Fruit fly (Drosophila melanogaster) whole organism, embryonic: ENCODE data around the gene CG14667.
A peak's percentile ranks its signal among the peaks of the same experiment; 100 is the strongest.

ENCODE experiments used
- Atf-2 ChIP-seq: fragments of 200-800 bp; sonication (Bioruptor generic); optimal IDR thresholded peaks from 2 replicates; lab custom pipeline; 2016; ENCODE audit warnings: missing biosample characterization, missing genetic modification characterization
- CG10462 ChIP-seq: fragments of 200-800 bp; sonication (Bioruptor generic); optimal IDR thresholded peaks from 2 replicates; lab custom pipeline; 2016; ENCODE audit warnings: missing biosample characterization, missing genetic modification characterization
- CG10959 ChIP-seq: fragments of 200-800 bp; sonication (Bioruptor generic); IDR thresholded peaks from 2 replicates; pipeline ENCODE4 v1.3.6; 2022; ENCODE audit warnings: missing biosample characterization, missing genetic modification characterization
- CG12071 ChIP-seq: fragments of 200-800 bp; sonication (Bioruptor generic); optimal IDR thresholded peaks from 3 replicates; lab custom pipeline; 2018; ENCODE audit warnings: missing biosample characterization, mild to moderate bottlenecking, missing genetic modification characterization
- CG13123 ChIP-seq: fragments of 200-800 bp; sonication (Bioruptor generic); optimal IDR thresholded peaks from 2 replicates; lab custom pipeline; 2016; ENCODE audit warnings: missing biosample characterization, missing genetic modification characterization
- CG14050 ChIP-seq: fragments of 200-800 bp; sonication (Bioruptor generic); IDR thresholded peaks from 3 replicates; pipeline ENCODE4 v1.3.6; 2022; ENCODE audit warnings: missing biosample characterization, missing genetic modification characterization
- CG14667 ChIP-seq: fragments of 200-800 bp; sonication (Bioruptor generic); IDR thresholded peaks from 2 replicates; pipeline ENCODE4 v1.3.6; 2022; ENCODE audit warnings: missing biosample characterization, missing genetic modification characterization
- CG14860 ChIP-seq: fragments of 200-800 bp; sonication (Bioruptor generic); IDR thresholded peaks from 3 replicates; pipeline ENCODE4 v1.3.6; 2022; ENCODE audit warnings: missing biosample characterization, missing genetic modification characterization; ENCODE audit not compliant: partially characterized antibody
- CG15269 ChIP-seq: fragments of 200-800 bp; sonication (Bioruptor generic); optimal IDR thresholded peaks from 2 replicates; lab custom pipeline; 2018; ENCODE audit warnings: missing biosample characterization, mild to moderate bottlenecking, missing genetic modification characterization, moderate library complexity
- CG15514 ChIP-seq: fragments of 200-800 bp; sonication (Bioruptor generic); optimal IDR thresholded peaks from 3 replicates; lab custom pipeline; 2017; ENCODE audit warnings: missing biosample characterization, missing genetic modification characterization, mild to moderate bottlenecking, moderate library complexity, missing genetic modification reagents
- CG16815 ChIP-seq: fragments of 200-800 bp; sonication (Bioruptor generic); optimal IDR thresholded peaks from 3 replicates; lab custom pipeline; 2017; ENCODE audit warnings: missing biosample characterization, mild to moderate bottlenecking, missing genetic modification characterization
- CG16863 ChIP-seq: fragments of 200-800 bp; sonication (Bioruptor generic); optimal IDR thresholded peaks from 3 replicates; lab custom pipeline; 2016; ENCODE audit warnings: missing biosample characterization, missing genetic modification characterization
- CG17361 ChIP-seq: fragments of 200-800 bp; sonication (Bioruptor generic); IDR thresholded peaks from 3 replicates; pipeline ENCODE4 v1.3.6; 2022; ENCODE audit warnings: missing biosample characterization, missing genetic modification characterization
- CG17802 ChIP-seq: fragments of 200-800 bp; sonication (Bioruptor generic); optimal IDR thresholded peaks from 2 replicates; lab custom pipeline; 2018; ENCODE audit warnings: missing biosample characterization, mild to moderate bottlenecking, missing genetic modification characterization, moderate library complexity
- CG1832 ChIP-seq: fragments of 200-800 bp; sonication (Bioruptor generic); optimal IDR thresholded peaks from 2 replicates; lab custom pipeline; 2017; ENCODE audit warnings: missing biosample characterization, mild to moderate bottlenecking, missing genetic modification characterization, inconsistent platforms
- CG2712 ChIP-seq: fragments of 200-800 bp; optimal IDR thresholded peaks from 3 replicates; lab custom pipeline; 2019; ENCODE audit warnings: missing biosample characterization, mild to moderate bottlenecking, missing genetic modification characterization, moderate library complexity
- CG6854 ChIP-seq: fragments of 200-800 bp; sonication (Bioruptor generic); optimal IDR thresholded peaks from 3 replicates; lab custom pipeline; 2017; ENCODE audit warnings: missing biosample characterization, mild to moderate bottlenecking, missing genetic modification characterization
- CG7928 ChIP-seq: fragments of 200-800 bp; sonication (Bioruptor generic); optimal IDR thresholded peaks from 2 replicates; lab custom pipeline; 2017; ENCODE audit warnings: missing biosample characterization, mild to moderate bottlenecking, missing genetic modification characterization
- CG9876 ChIP-seq: fragments of 200-800 bp; sonication (Bioruptor generic); optimal IDR thresholded peaks from 2 replicates; lab custom pipeline; 2016; ENCODE audit warnings: missing biosample characterization, missing genetic modification characterization
- CG9932 ChIP-seq: fragments of 200-800 bp; sonication (Bioruptor generic); IDR thresholded peaks from 2 replicates; pipeline ENCODE4 v1.3.6; 2022; ENCODE audit warnings: missing biosample characterization, missing genetic modification characterization
- Dbx ChIP-seq: fragments of 200-800 bp; sonication (Bioruptor generic); IDR thresholded peaks from 3 replicates; pipeline ENCODE4 v1.3.6; 2022; ENCODE audit warnings: missing biosample characterization, missing genetic modification characterization
- Deaf1 ChIP-seq: fragments of 200-800 bp; optimal IDR thresholded peaks from 3 replicates; lab custom pipeline; 2019; ENCODE audit warnings: missing biosample characterization, mild to moderate bottlenecking, missing genetic modification characterization, moderate library complexity
- Elba2 ChIP-seq: fragments of 200-800 bp; sonication (Bioruptor generic); optimal IDR thresholded peaks from 3 replicates; lab custom pipeline; 2016; ENCODE audit warnings: missing biosample characterization, missing genetic modification characterization
- Hmr ChIP-seq: fragments of 200-800 bp; sonication (Bioruptor generic); optimal IDR thresholded peaks from 3 replicates; lab custom pipeline; 2017; ENCODE audit warnings: mild to moderate bottlenecking, missing biosample characterization, missing genetic modification reagents, missing genetic modification characterization
- MTF-1 ChIP-seq: fragments of 200-800 bp; sonication (Bioruptor generic); optimal IDR thresholded peaks from 2 replicates; lab custom pipeline; 2018; ENCODE audit warnings: missing biosample characterization, mild to moderate bottlenecking, missing genetic modification characterization, borderline replicate concordance
- Mes4 ChIP-seq: fragments of 200-800 bp; sonication (Bioruptor generic); optimal IDR thresholded peaks from 2 replicates; lab custom pipeline; 2016; ENCODE audit warnings: missing biosample characterization, missing genetic modification characterization
- NfI ChIP-seq: fragments of 200-800 bp; sonication (Bioruptor generic); optimal IDR thresholded peaks from 3 replicates; lab custom pipeline; 2018; ENCODE audit warnings: missing biosample characterization, mild to moderate bottlenecking, missing genetic modification characterization, moderate library complexity
- Sin3A ChIP-seq: fragments of >200 bp; optimal IDR thresholded peaks from 2 replicates; lab custom pipeline; 2018
- ase ChIP-seq: fragments of 200-800 bp; sonication (Bioruptor generic); IDR thresholded peaks from 3 replicates; pipeline ENCODE4 v1.3.6; 2022; ENCODE audit warnings: missing biosample characterization, missing genetic modification characterization
- bab2 ChIP-seq: fragments of 200-800 bp; sonication (Bioruptor generic); optimal IDR thresholded peaks from 2 replicates; lab custom pipeline; 2016; ENCODE audit warnings: missing biosample characterization, missing genetic modification characterization
- caup ChIP-seq: fragments of 200-800 bp; sonication (Bioruptor generic); optimal IDR thresholded peaks from 3 replicates; lab custom pipeline; 2017; ENCODE audit warnings: missing biosample characterization, mild to moderate bottlenecking, missing genetic modification characterization, moderate library complexity; ENCODE audit not compliant: severe bottlenecking
- da ChIP-seq: fragments of 200-800 bp; sonication (Bioruptor generic); optimal IDR thresholded peaks from 2 replicates; lab custom pipeline; 2016; ENCODE audit warnings: missing biosample characterization, missing genetic modification characterization
- dati ChIP-seq: fragments of 200-800 bp; sonication (Bioruptor generic); IDR thresholded peaks from 2 replicates; pipeline ENCODE4 v1.3.6; 2022; ENCODE audit warnings: missing biosample characterization, missing genetic modification characterization
- dysf ChIP-seq: fragments of 200-800 bp; sonication (Bioruptor generic); IDR thresholded peaks from 3 replicates; pipeline ENCODE4 v1.3.6; 2022; ENCODE audit warnings: missing biosample characterization, missing genetic modification characterization
- exex ChIP-seq: fragments of 200-800 bp; sonication (Bioruptor generic); optimal IDR thresholded peaks from 4 replicates; lab custom pipeline; 2018; ENCODE audit warnings: missing biosample characterization, mild to moderate bottlenecking, missing genetic modification characterization, moderate library complexity
- fd96Cb ChIP-seq: fragments of 200-800 bp; sonication (Bioruptor generic); optimal IDR thresholded peaks from 2 replicates; lab custom pipeline; 2018; ENCODE audit warnings: missing biosample characterization, mild to moderate bottlenecking, missing genetic modification characterization, moderate library complexity
- fru ChIP-seq: fragments of >200 bp; optimal IDR thresholded peaks from 2 replicates; lab custom pipeline; 2017
- grn ChIP-seq: fragments of 200-800 bp; sonication (Bioruptor generic); optimal IDR thresholded peaks from 3 replicates; lab custom pipeline; 2017; ENCODE audit warnings: missing biosample characterization, missing genetic modification characterization
- lilli ChIP-seq: fragments of 200-800 bp; sonication (Bioruptor generic); optimal IDR thresholded peaks from 3 replicates; lab custom pipeline; 2016; ENCODE audit warnings: missing biosample characterization, missing genetic modification characterization
- maf-S ChIP-seq: fragments of 200-800 bp; sonication (Bioruptor generic); optimal IDR thresholded peaks from 2 replicates; lab custom pipeline; 2016; ENCODE audit warnings: missing biosample characterization, missing genetic modification characterization
- nerfin-2 ChIP-seq: fragments of 200-800 bp; sonication (Bioruptor generic); IDR thresholded peaks from 2 replicates; pipeline ENCODE4 v1.3.6; 2022; ENCODE audit warnings: missing biosample characterization, missing genetic modification characterization; ENCODE audit not compliant: partially characterized antibody
- nom ChIP-seq: fragments of 200-800 bp; sonication (Bioruptor generic); optimal IDR thresholded peaks from 2 replicates; lab custom pipeline; 2017; ENCODE audit warnings: missing biosample characterization, missing genetic modification characterization, mild to moderate bottlenecking, moderate library complexity, missing genetic modification reagents
- org-1 ChIP-seq: fragments of 200-800 bp; sonication (Bioruptor generic); optimal IDR thresholded peaks from 2 replicates; lab custom pipeline; 2017; ENCODE audit warnings: missing biosample characterization, missing genetic modification characterization
- row ChIP-seq: fragments of 200-800 bp; sonication (Bioruptor generic); IDR thresholded peaks from 3 replicates; pipeline ENCODE4 v1.3.6; 2022; ENCODE audit warnings: missing biosample characterization, missing genetic modification characterization
- seq ChIP-seq: fragments of 200-800 bp; sonication (Bioruptor generic); IDR thresholded peaks from 2 replicates; pipeline ENCODE4 v1.3.6; 2022; ENCODE audit warnings: missing biosample characterization, missing genetic modification characterization
- slp2 ChIP-seq: fragments of 200-800 bp; sonication (Bioruptor generic); optimal IDR thresholded peaks from 2 replicates; lab custom pipeline; 2016; ENCODE audit warnings: missing biosample characterization, missing genetic modification characterization
- sob ChIP-seq: fragments of 200-800 bp; sonication (Bioruptor generic); IDR thresholded peaks from 2 replicates; pipeline ENCODE4 v1.3.6; 2022; ENCODE audit warnings: missing biosample characterization, missing genetic modification characterization
- tx ChIP-seq: fragments of 200-800 bp; sonication (Bioruptor generic); optimal IDR thresholded peaks from 2 replicates; lab custom pipeline; 2016; ENCODE audit warnings: missing biosample characterization, missing genetic modification characterization
- vfl ChIP-seq: fragments of 200-800 bp; sonication (Bioruptor generic); optimal IDR thresholded peaks from 2 replicates; lab custom pipeline; 2016; ENCODE audit warnings: missing biosample characterization, missing genetic modification characterization
- vvl ChIP-seq: fragments of 200-800 bp; sonication (Bioruptor generic); IDR thresholded peaks from 2 replicates; pipeline ENCODE4 v1.3.6; 2022; ENCODE audit warnings: missing biosample characterization, missing genetic modification characterization
- zen2 ChIP-seq: fragments of 200-800 bp; sonication (Bioruptor generic); IDR thresholded peaks from 3 replicates; pipeline ENCODE4 v1.3.6; 2022; ENCODE audit warnings: missing biosample characterization, missing genetic modification characterization; ENCODE audit not compliant: partially characterized antibody

The CG14667 gene

dm6 chr3R:5371563-5371962 is 3.3 kb upstream of the CG14667 start, which contains the start of gene Polr2F (continued):
- TF ChIP-seq fru (no peak), CG16863 (GFP tag; lab: Kevin White, UChicago) (peak; percentile 76), CG17802 (peak; percentile 59), CG2712 (peak; percentile 73), CG14667 (peak; percentile 74), CG9876 (GFP tag; lab: Kevin White, UChicago) (peak; percentile 93), lilli (GFP tag; lab: Kevin White, UChicago) (peak; percentile 95), org-1 (GFP tag; lab: Kevin White, UChicago) (no peak), fd96Cb (tag; lab: Kevin White, UChicago) (peak; percentile 44), Dbx (GFP tag; lab: Robert Waterston, UW) (peak; percentile 94), dysf (GFP tag; lab: Robert Waterston, UW) (peak; percentile 73), Elba2 (GFP tag; lab: Kevin White, UChicago) (peak; percentile 68), CG7928 (GFP tag; lab: Kevin White, UChicago) (peak; percentile 92), zen2 (GFP tag; lab: Robert Waterston, UW) (no peak), CG15269 (tag; lab: Kevin White, UChicago) (no peak), Sin3A (lab: Kevin White, UChicago) (peak; percentile 55), grn (no peak), MTF-1 (GFP tag; lab: Kevin White, UChicago) (peak; percentile 89), CG12071 (GFP tag; lab: Kevin White, UChicago) (peak; percentile 54), Deaf1 (tag; lab: Kevin White, UChicago) (peak; percentile 15), CG10462 (peak; percentile 64), da (GFP tag; lab: Kevin White, UChicago) (peak; percentile 76), vvl (GFP tag; lab: Robert Waterston, UW) (peak; percentile 87), Mes4 (GFP tag; lab: Kevin White, UChicago) (peak; percentile 55), exex (tag; lab: Kevin White, UChicago) (peak; percentile 45), nom (GFP tag; lab: Kevin White, UChicago) (peak; percentile 54), CG17361 (GFP tag; lab: Robert Waterston, UW) (peak; percentile 62), bab2 (GFP tag; lab: Kevin White, UChicago) (peak; percentile 90), tx (GFP tag; lab: Kevin White, UChicago) (peak; percentile 89), CG13123 (GFP tag; lab: Kevin White, UChicago) (peak; percentile 78), row (GFP tag; lab: Robert Waterston, UW) (peak; percentile 89), CG10959 (GFP tag; lab: Robert Waterston, UW) (peak; percentile 38; the same call in 1 of the 2 replicates), CG14860 (GFP tag; lab: Robert Waterston, UW) (no peak), Hmr (peak; percentile 86), ase (GFP tag; lab: Robert Waterston, UW) (peak; percentile 74), CG14050 (GFP tag; lab: Robert Waterston, UW) (0 out of 3 replicates have a peak, but pooled peaks have one; percentile 38), nerfin-2 (GFP tag; lab: Robert Waterston, UW) (no peak), slp2 (peak; percentile 77), dati (GFP tag; lab: Robert Waterston, UW) (peak; percentile 7; the same call in 1 of the 2 replicates), vfl (GFP tag; lab: Kevin White, UChicago) (peak; percentile 91), NfI (GFP tag; lab: Kevin White, UChicago) (peak; percentile 90), CG1832 (GFP tag; lab: Kevin White, UChicago) (no peak), CG9932 (GFP tag; lab: Robert Waterston, UW) (peak; percentile 98), seq (GFP tag; lab: Robert Waterston, UW) (no peak), CG16815 (peak; percentile 73), maf-S (GFP tag; lab: Kevin White, UChicago) (peak; percentile 91), sob (GFP tag; lab: Robert Waterston, UW) (peak; percentile 93), CG6854 (GFP tag; lab: Kevin White, UChicago) (peak; percentile 68), Atf-2 (GFP tag; lab: Kevin White, UChicago) (peak; percentile 82), caup (GFP tag; lab: Kevin White, UChicago) (peak; percentile 92), CG15514 (GFP tag; lab: Kevin White, UChicago) (peak; percentile 89)
